Worm (Caenorhabditis elegans): Measurements from ENCODE around the gene C28D4.8.

The C28D4.8 gene

ce11 chrIV:9748342-9748741, at the start of gene C28D4.8:
C28D4.8 (minus strand) TSS chrIV:9748442.
- no peak for TF ChIP-seq ztf-23 (GFP tag; IDR thresholded peaks at IDR 0.05)
- no peak for TF ChIP-seq med-1 (GFP tag; optimal IDR thresholded peaks at IDR 0.05; ENCODE audit: insufficient read depth)
- TF ChIP-seq tab-1 (GFP tag; IDR thresholded peaks at IDR 0.05), result no peak

DNA sequence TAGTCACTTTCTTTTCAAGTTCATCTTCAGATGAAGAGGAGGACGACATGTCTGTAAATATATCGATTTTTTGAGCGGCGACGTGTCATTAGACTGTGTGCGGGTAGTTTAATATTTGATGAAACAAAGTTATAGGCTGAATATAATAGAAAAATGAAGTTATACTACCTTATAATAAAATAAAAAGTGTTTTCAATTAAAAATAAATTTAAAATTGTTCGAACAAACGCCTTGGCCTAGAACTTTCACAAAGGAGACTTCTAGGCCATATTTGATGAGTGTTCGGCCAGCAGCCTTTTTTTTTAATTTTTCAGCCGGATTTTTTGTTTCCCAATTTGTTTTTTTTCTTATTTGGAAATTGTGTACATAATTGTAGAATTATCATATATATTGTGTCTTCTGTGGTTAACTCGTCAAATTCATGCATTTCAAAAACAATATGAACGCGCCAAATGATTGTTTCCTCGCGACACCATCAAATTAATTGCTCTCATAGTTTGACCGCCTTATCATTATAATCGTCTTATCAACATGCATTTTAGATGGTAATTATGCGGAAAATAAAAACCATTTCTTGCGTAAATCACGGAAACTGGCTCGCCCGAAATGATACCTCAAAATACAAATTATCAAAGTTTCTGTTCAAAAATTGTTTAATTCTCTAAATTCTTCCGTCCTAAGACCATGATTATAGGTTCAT, 49.2 kb upstream of the C28D4.8 start, which contains the start of gene T13F2.2:
TSS of gene T13F2.2 (minus strand) at position 51 of the 700 bp plus-strand sequence.
- no peak for TF ChIP-seq ref-1 (GFP tag; conservative IDR thresholded peaks at IDR 0.05)
- no peak for TF ChIP-seq T22C8.4 (GFP tag; IDR thresholded peaks at IDR 0.05)
- TF ChIP-seq tab-1 (GFP tag; IDR thresholded peaks at IDR 0.05), result no peak
- no peak for TF ChIP-seq med-1 (GFP tag; optimal IDR thresholded peaks at IDR 0.05; ENCODE audit: insufficient read depth)
- no peak for TF ChIP-seq cog-1 (tag; optimal IDR thresholded peaks at IDR 0.05)
- TF ChIP-seq klf-2 (GFP tag; conservative IDR thresholded peaks at IDR 0.05), result no peak
- no peak for TF ChIP-seq flt-1 (GFP tag; IDR thresholded peaks at IDR 0.05)

DNA sequence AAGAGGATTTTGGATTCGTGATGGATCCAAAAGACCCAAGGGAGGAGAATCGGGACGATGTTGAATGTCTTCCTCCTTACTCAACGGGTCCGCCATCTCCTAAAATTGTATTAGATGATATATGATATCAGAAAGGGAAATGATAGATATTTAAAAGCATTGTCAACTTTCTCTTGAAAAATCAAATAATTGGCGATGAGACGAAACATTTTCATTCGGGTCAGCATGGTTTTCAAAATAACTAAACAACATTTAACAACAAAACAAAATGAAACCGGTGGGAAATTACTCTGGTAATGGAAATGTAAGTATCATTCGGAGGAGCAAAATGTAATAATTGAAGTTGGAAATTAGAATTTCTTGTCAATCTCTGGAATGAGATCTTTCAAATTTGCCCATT, 48.3 kb upstream of the C28D4.8 start, which contains the start of gene pis-1:
TSS of gene pis-1 (minus strand) at position 101 of the 400 bp plus-strand sequence.
- TF ChIP-seq ztf-23 (GFP tag; IDR thresholded peaks at IDR 0.05) (no peak), tab-1 (GFP tag; IDR thresholded peaks at IDR 0.05) (no peak), cog-1 (tag; optimal IDR thresholded peaks at IDR 0.05) (no peak), ztf-29 (GFP tag; IDR thresholded peaks at IDR 0.05) (no peak), ref-1 (GFP tag; conservative IDR thresholded peaks at IDR 0.05) (no peak), T22C8.4 (GFP tag; IDR thresholded peaks at IDR 0.05) (no peak), med-1 (GFP tag; optimal IDR thresholded peaks at IDR 0.05; ENCODE audit: insufficient read depth) (no peak), klf-2 (GFP tag; conservative IDR thresholded peaks at IDR 0.05) (no peak), flt-1 (GFP tag; IDR thresholded peaks at IDR 0.05) (no peak)

ce11 chrIV:9795250-9795649, 47.0 kb upstream of the C28D4.8 start:
- TF ChIP-seq tab-1 (GFP tag; IDR thresholded peaks at IDR 0.05), result no peak
- TF ChIP-seq T22C8.4 (GFP tag; IDR thresholded peaks at IDR 0.05), result no peak
- no peak for TF ChIP-seq med-1 (GFP tag; optimal IDR thresholded peaks at IDR 0.05; ENCODE audit: insufficient read depth)
- no peak for TF ChIP-seq ref-1 (GFP tag; conservative IDR thresholded peaks at IDR 0.05)
- no peak for TF ChIP-seq ztf-29 (GFP tag; IDR thresholded peaks at IDR 0.05)
- TF ChIP-seq flt-1 (GFP tag; IDR thresholded peaks at IDR 0.05), result no peak
- no peak for TF ChIP-seq ztf-23 (GFP tag; IDR thresholded peaks at IDR 0.05)

DNA sequence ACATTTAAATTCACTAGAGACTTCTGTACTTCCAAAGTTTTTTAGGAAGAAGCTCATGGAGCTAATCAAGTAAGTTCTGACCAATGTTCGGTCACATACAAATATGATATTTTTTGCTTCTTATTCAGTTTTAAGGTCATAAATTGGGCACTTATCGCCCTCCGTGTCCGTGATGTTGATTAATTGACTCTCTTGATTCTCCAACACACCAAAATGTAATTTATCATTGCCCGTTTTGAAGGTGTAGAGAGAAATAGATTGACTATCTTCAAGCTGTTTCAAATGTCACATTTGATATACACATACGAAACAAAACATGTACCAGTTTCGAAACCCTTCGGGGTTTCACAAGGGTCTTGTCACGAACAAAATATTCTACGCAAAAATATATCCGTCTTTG, 42.5 kb upstream of the C28D4.8 start:
- TF ChIP-seq ztf-23 (GFP tag; IDR thresholded peaks at IDR 0.05) (no peak), ref-1 (GFP tag; conservative IDR thresholded peaks at IDR 0.05) (no peak), T22C8.4 (GFP tag; IDR thresholded peaks at IDR 0.05) (no peak), flt-1 (GFP tag; IDR thresholded peaks at IDR 0.05) (no peak), med-1 (GFP tag; optimal IDR thresholded peaks at IDR 0.05; ENCODE audit: insufficient read depth) (no peak), ztf-29 (GFP tag; IDR thresholded peaks at IDR 0.05) (no peak), klf-2 (GFP tag; conservative IDR thresholded peaks at IDR 0.05) (no peak), tab-1 (GFP tag; IDR thresholded peaks at IDR 0.05) (no peak), cog-1 (tag; optimal IDR thresholded peaks at IDR 0.05) (no peak)

DNA sequence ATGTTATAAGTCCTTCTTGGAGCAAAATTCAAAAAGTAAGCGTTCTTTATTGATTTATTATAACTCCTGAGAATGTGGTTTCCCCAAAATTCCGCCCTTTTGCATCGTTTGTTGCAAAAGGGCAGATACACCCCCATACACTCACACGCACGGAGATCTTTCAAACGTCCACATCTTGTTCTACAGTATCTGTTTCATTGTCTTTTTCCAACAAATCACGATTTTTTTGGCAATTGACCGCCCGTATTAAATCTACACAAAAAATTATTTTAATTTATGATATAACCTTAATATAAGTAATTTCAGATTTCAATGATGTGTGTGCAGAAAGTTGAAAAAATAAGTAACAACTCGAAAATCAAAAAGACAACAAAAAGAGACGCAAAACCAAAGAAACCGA, 41.3 kb upstream of the C28D4.8 start, which contains the start of gene T13F2.4:
TSS of gene T13F2.4 (plus strand) at position 301 of the 400 bp plus-strand sequence.
- TF ChIP-seq med-1 (GFP tag; optimal IDR thresholded peaks at IDR 0.05; ENCODE audit: insufficient read depth) (no peak), ztf-23 (GFP tag; IDR thresholded peaks at IDR 0.05) (no peak), flt-1 (GFP tag; IDR thresholded peaks at IDR 0.05) (no peak), klf-2 (GFP tag; conservative IDR thresholded peaks at IDR 0.05) (no peak), cog-1 (tag; optimal IDR thresholded peaks at IDR 0.05) (no peak), T22C8.4 (GFP tag; IDR thresholded peaks at IDR 0.05) (no peak), ztf-29 (GFP tag; IDR thresholded peaks at IDR 0.05) (no peak), ref-1 (GFP tag; conservative IDR thresholded peaks at IDR 0.05) (no peak), tab-1 (GFP tag; IDR thresholded peaks at IDR 0.05) (no peak)

DNA sequence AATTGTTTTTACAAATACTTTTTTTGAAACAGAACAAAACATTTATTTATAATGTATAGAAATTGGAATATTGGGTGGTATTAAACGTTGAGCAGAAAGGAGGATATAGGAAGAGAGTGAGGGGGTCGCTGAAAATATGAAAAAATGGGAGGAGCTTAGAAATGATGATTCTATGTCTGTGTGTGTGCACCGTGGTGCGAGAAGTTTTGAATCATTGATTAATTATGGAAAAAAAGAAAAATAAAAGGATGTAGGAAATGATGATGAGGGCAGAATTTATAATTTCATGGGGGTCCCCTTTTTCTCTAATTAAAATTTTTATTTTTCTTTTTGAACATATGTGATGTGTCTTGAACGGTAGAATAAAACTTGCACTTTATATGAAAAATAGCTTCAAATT, 36.4 kb upstream of the C28D4.8 start, which contains the start of gene sre-4:
TSS of gene sre-4 (minus strand) at position 101 of the 400 bp plus-strand sequence.
- TF ChIP-seq med-1 (GFP tag; optimal IDR thresholded peaks at IDR 0.05; ENCODE audit: insufficient read depth), result no peak
- TF ChIP-seq ztf-29 (GFP tag; IDR thresholded peaks at IDR 0.05), result no peak
- TF ChIP-seq klf-2 (GFP tag; conservative IDR thresholded peaks at IDR 0.05), result no peak
- TF ChIP-seq ref-1 (GFP tag; conservative IDR thresholded peaks at IDR 0.05), result no peak
- no peak for TF ChIP-seq flt-1 (GFP tag; IDR thresholded peaks at IDR 0.05)
- TF ChIP-seq ztf-23 (GFP tag; IDR thresholded peaks at IDR 0.05), result no peak
- no peak for TF ChIP-seq T22C8.4 (GFP tag; IDR thresholded peaks at IDR 0.05)
- no peak for TF ChIP-seq tab-1 (GFP tag; IDR thresholded peaks at IDR 0.05)
- no peak for TF ChIP-seq cog-1 (tag; optimal IDR thresholded peaks at IDR 0.05)

DNA sequence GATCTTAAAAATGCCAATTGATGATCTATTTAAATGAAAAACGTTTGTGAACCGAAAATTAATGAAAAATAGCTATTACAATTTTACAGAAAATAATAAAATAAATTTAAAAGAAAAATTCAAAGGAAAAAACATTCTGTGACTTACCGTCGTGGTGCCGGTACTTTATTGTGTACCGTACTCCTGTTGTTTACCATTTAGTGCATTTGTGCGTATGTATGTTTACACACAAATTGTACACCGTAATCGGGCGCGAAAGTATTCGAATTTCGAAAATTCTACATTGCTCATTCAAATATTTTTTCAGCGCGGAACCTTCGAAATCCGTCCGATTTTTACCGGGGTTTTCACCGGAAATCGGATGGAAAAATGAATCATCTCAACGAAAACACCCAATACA, 29.8 kb upstream of the C28D4.8 start, which contains the start of gene T13F2.6:
TSS of gene T13F2.6 (plus strand) at position 306 of the 400 bp plus-strand sequence.
- TF ChIP-seq tab-1 (GFP tag; IDR thresholded peaks at IDR 0.05) (no peak), med-1 (GFP tag; optimal IDR thresholded peaks at IDR 0.05; ENCODE audit: insufficient read depth) (no peak), klf-2 (GFP tag; conservative IDR thresholded peaks at IDR 0.05) (no peak), ztf-23 (GFP tag; IDR thresholded peaks at IDR 0.05) (no peak), cog-1 (tag; optimal IDR thresholded peaks at IDR 0.05) (no peak), T22C8.4 (GFP tag; IDR thresholded peaks at IDR 0.05) (no peak), flt-1 (GFP tag; IDR thresholded peaks at IDR 0.05) (no peak), ref-1 (GFP tag; conservative IDR thresholded peaks at IDR 0.05) (no peak), ztf-29 (GFP tag; IDR thresholded peaks at IDR 0.05) (no peak)

- no peak for TF ChIP-seq klf-2 (GFP tag; conservative IDR thresholded peaks at IDR 0.05)
- no peak for TF ChIP-seq ztf-29 (GFP tag; IDR thresholded peaks at IDR 0.05)
- no peak for TF ChIP-seq ztf-23 (GFP tag; IDR thresholded peaks at IDR 0.05)
- TF ChIP-seq ref-1 (GFP tag; conservative IDR thresholded peaks at IDR 0.05), result no peak
- TF ChIP-seq flt-1 (GFP tag; IDR thresholded peaks at IDR 0.05), result no peak
- no peak for TF ChIP-seq T22C8.4 (GFP tag; IDR thresholded peaks at IDR 0.05)
- TF ChIP-seq med-1 (GFP tag; optimal IDR thresholded peaks at IDR 0.05; ENCODE audit: insufficient read depth), result no peak
- TF ChIP-seq tab-1 (GFP tag; IDR thresholded peaks at IDR 0.05), result no peak
These were observed 29.3 kb upstream of the C28D4.8 start, which contains the start of gene sna-2 for ce11 chrIV:9777535-9777934. sna-2 (minus strand) TSS chrIV:9777634.
